Fruit fly (Drosophila melanogaster): Measurements from ENCODE around the gene CG7049.

CG7049 gene

DNA sequence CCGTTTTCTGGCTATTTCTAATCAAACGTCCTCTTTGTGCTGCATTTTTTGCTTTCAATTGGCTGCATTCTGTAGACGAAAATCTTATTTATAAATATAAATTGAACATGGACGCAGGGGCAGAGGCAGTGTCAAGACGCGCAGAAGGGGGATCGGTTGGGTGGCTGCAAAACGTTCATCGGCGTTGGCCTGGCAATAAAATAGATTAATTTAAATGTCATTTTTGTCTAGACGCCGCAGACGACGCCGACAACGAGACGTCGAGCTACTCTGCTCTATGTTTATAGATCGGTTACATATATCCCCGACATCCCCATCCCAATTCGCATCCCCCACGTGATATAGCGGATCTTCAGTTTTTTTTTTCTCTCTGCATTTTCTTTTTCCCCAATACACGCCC, 42.6 kb downstream of the CG7049 start:
- TF ChIP-seq trem (tag; optimal IDR thresholded peaks at IDR 0.05) (no peak), z (GFP tag; IDR thresholded peaks at IDR 0.05) (no peak), CG31224 (GFP tag; IDR thresholded peaks at IDR 0.05) (no peak), CG1233 (GFP tag; optimal IDR thresholded peaks at IDR 0.05) (no peak), CG2678 (tag; optimal IDR thresholded peaks at IDR 0.05) (no peak), zfh1 (GFP tag; IDR thresholded peaks at IDR 0.05) (no peak), CG1602 (GFP tag; optimal IDR thresholded peaks at IDR 0.05) (no peak), sr (GFP tag; IDR thresholded peaks at IDR 0.05) (peak; percentile 79; the same call in 2 of the 3 replicates), CG10543 (GFP tag; optimal IDR thresholded peaks at IDR 0.05) (peak; percentile 36), CG42726 (GFP tag; IDR thresholded peaks at IDR 0.05; ENCODE audit: partially characterized antibody) (no peak), cwo (GFP tag; optimal IDR thresholded peaks at IDR 0.05) (peak; percentile 1), da (GFP tag; optimal IDR thresholded peaks at IDR 0.05) (no peak), bigmax (GFP tag; optimal IDR thresholded peaks at IDR 0.05) (no peak), Med (GFP tag) (peak; percentile 90), CG12769 (tag; optimal IDR thresholded peaks at IDR 0.05) (peak; percentile 61), CG4328 (GFP tag; optimal IDR thresholded peaks at IDR 0.05) (peak; percentile 41), chinmo (GFP tag; IDR thresholded peaks at IDR 0.05; ENCODE audit: partially characterized antibody) (0 out of 4 replicates have a peak, but pooled peaks have one; percentile 5), CG15601 (tag; optimal IDR thresholded peaks at IDR 0.05) (no peak), Rfx (GFP tag; IDR thresholded peaks at IDR 0.05) (peak; percentile 29; the same call in 1 of the 2 replicates), ind (GFP tag; optimal IDR thresholded peaks at IDR 0.05) (no peak), Lhr (GFP tag; optimal IDR thresholded peaks at IDR 0.05) (no peak), CG32532 (GFP tag; IDR thresholded peaks at IDR 0.05) (0 out of 2 replicates have a peak, but pooled peaks have one; percentile 12), tx (GFP tag; optimal IDR thresholded peaks at IDR 0.05) (no peak), CG9817 (tag; optimal IDR thresholded peaks at IDR 0.05) (no peak), gcm2 (GFP tag; optimal IDR thresholded peaks at IDR 0.05) (no peak), CG6654 (GFP tag; optimal IDR thresholded peaks at IDR 0.05) (no peak), chm (GFP tag; IDR thresholded peaks at IDR 0.05) (peak; percentile 36; the same call in 1 of the 2 replicates), crol (GFP tag; IDR thresholded peaks at IDR 0.05) (peak; percentile 64), Bgb (GFP tag; IDR thresholded peaks at IDR 0.05; ENCODE audit: partially characterized antibody) (no peak), sens (GFP tag) (peak; percentile 71), CG11696 (GFP tag; IDR thresholded peaks at IDR 0.05) (no peak)

DNA sequence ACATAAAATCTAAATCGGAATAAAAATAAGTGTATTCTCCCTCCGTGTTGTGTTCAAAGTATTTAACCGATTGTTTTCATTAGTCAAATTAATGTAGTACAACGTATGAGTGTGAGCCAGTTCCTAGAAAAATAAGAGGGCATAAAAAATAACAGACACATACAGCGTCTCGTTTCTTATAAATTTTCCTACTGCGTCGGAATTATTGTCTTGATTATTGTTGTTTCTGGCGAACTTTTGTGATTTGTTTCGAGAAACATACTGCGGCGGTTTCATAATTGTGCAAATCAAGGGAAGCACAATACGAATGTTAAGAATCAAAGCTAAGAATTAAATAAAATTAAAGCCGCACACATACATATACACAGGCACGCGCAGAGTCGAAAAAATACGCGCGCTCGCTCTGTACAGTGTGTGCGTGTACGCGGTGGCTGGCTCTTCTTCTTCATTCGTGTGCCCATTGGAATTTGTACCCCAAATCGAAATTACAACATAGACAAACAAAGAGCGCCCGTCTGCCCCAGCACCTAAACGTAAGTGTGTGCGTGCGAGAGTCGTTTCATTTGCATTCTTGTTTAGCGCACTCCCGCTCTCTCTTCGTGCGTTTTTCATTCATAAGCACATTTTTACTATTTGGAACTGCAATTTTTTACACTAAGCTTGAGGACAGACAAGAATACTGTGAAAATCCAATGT, 43.9 kb downstream of the CG7049 start:
- TF ChIP-seq dati (GFP tag; IDR thresholded peaks at IDR 0.05), result no peak
- peak; percentile 61 for TF ChIP-seq CG7987 (GFP tag; optimal IDR thresholded peaks at IDR 0.05)
- peak; percentile 74 for TF ChIP-seq cg (GFP tag; optimal IDR thresholded peaks at IDR 0.05)
- TF ChIP-seq Hr39 (optimal IDR thresholded peaks at IDR 0.05), result no peak
- no peak for TF ChIP-seq CG8290 (GFP tag; optimal IDR thresholded peaks at IDR 0.05)
- peak in 1 of 2 experiments; percentile 52 for TF ChIP-seq CG8290 (tag; optimal IDR thresholded peaks at IDR 0.05)
- TF ChIP-seq schlank (tag; optimal IDR thresholded peaks at IDR 0.05), result no peak
- no peak for TF ChIP-seq CG32772 (GFP tag; IDR thresholded peaks at IDR 0.05)
- no peak for TF ChIP-seq CG42726 (GFP tag; IDR thresholded peaks at IDR 0.05; ENCODE audit: partially characterized antibody)
- TF ChIP-seq CG2678 (tag; optimal IDR thresholded peaks at IDR 0.05), result peak; percentile 14
- TF ChIP-seq zen2 (GFP tag; IDR thresholded peaks at IDR 0.05; ENCODE audit: partially characterized antibody), result no peak
- no peak for TF ChIP-seq vnd (GFP tag; IDR thresholded peaks at IDR 0.05; ENCODE audit: partially characterized antibody)
- TF ChIP-seq ham (GFP tag; IDR thresholded peaks at IDR 0.05), result no peak
- no peak for TF ChIP-seq Lhr (GFP tag; optimal IDR thresholded peaks at IDR 0.05)
- no peak for TF ChIP-seq B-H2 (GFP tag; optimal IDR thresholded peaks at IDR 0.05)
- no peak for TF ChIP-seq C15 (GFP tag; IDR thresholded peaks at IDR 0.05)
- peak; percentile 1 for TF ChIP-seq Abd-B (GFP tag; optimal IDR thresholded peaks at IDR 0.05)
- no peak for TF ChIP-seq CG12104 (GFP tag; optimal IDR thresholded peaks at IDR 0.05)
- no peak for TF ChIP-seq dysf (GFP tag; IDR thresholded peaks at IDR 0.05)
- TF ChIP-seq CG12236 (GFP tag; optimal IDR thresholded peaks at IDR 0.05), result no peak
- no peak for TF ChIP-seq h (optimal IDR thresholded peaks at IDR 0.05)
- no peak for TF ChIP-seq unc-4 (GFP tag; IDR thresholded peaks at IDR 0.05; ENCODE audit: partially characterized antibody)
- TF ChIP-seq CG8765 (GFP tag; IDR thresholded peaks at IDR 0.05), result no peak
- TF ChIP-seq row (GFP tag; IDR thresholded peaks at IDR 0.05), result no peak
